Worm (Caenorhabditis elegans) whole organism, early embryonic: ENCODE measurements around the gene tbc-9.
"Not testable (repeated sequence)": the region's sequence is repeated elsewhere in the genome, so short reads cannot be mapped to it uniquely, and the experiment has no call there.

ENCODE experiments used
- B0310.2 ChIP-seq: sonication (generic microtip); optimal IDR thresholded peaks from 2 replicates; lab custom pipeline; 2016; ENCODE audit warnings: mild to moderate bottlenecking, missing genetic modification characterization, missing compliant biosample characterization
- F13C5.2 ChIP-seq: sonication (generic microtip); optimal IDR thresholded peaks from 2 replicates; lab custom pipeline; 2017; ENCODE audit warnings: mild to moderate bottlenecking, missing genetic modification characterization, inconsistent platforms, missing compliant biosample characterization
- aly-1 ChIP-seq: sonication (generic microtip); optimal IDR thresholded peaks from 2 replicates; lab custom pipeline; 2016; ENCODE audit warnings: missing genetic modification characterization, missing compliant biosample characterization
- ama-1 ChIP-seq: fragments of 150-350 bp; optimal IDR thresholded peaks from 2 replicates; lab custom pipeline; 2014
- ceh-13 ChIP-seq: fragments of 200-800 bp; sonication (Bioruptor generic); optimal IDR thresholded peaks from 2 replicates; lab custom pipeline; 2018; ENCODE audit warnings: mild to moderate bottlenecking, missing genetic modification characterization, missing compliant biosample characterization
- ceh-36 ChIP-seq: sonication (generic microtip); optimal IDR thresholded peaks from 2 replicates; lab custom pipeline; 2016; ENCODE audit warnings: missing genetic modification characterization, inconsistent platforms, missing compliant biosample characterization
- ets-7 ChIP-seq: sonication (generic microtip); optimal IDR thresholded peaks from 2 replicates; lab custom pipeline; 2016; ENCODE audit warnings: missing genotype, missing genetic modification characterization, missing compliant biosample characterization
- flt-1 ChIP-seq: fragments of 200-800 bp; sonication (Bioruptor generic); IDR thresholded peaks from 2 replicates; pipeline ENCODE4 v1.3.6; 2022; ENCODE audit warnings: missing genetic modification characterization, missing compliant biosample characterization
- hmbx-1 ChIP-seq: sonication (generic microtip); optimal IDR thresholded peaks from 2 replicates; lab custom pipeline; 2016; ENCODE audit warnings: mild to moderate bottlenecking, missing genetic modification characterization, missing compliant biosample characterization
- hmg-4 ChIP-seq: fragments of 200-800 bp; sonication (Bioruptor generic); optimal IDR thresholded peaks from 2 replicates; lab custom pipeline; 2018; ENCODE audit warnings: mild to moderate bottlenecking, missing genetic modification characterization, missing compliant biosample characterization
- hnd-1 ChIP-seq: sonication (generic microtip); optimal IDR thresholded peaks from 2 replicates; lab custom pipeline; 2016; ENCODE audit warnings: missing genetic modification characterization, missing compliant biosample characterization
- pes-1 ChIP-seq: fragments of 200-800 bp; sonication (Bioruptor generic); IDR thresholded peaks from 2 replicates; pipeline ENCODE4 v1.3.6; 2022; ENCODE audit warnings: missing genetic modification reagents, missing genetic modification characterization, missing compliant biosample characterization
- scrt-1 ChIP-seq: fragments of 200-800 bp; sonication (Bioruptor generic); IDR thresholded peaks from 2 replicates; pipeline ENCODE4 v1.3.6; 2022; ENCODE audit warnings: missing genetic modification characterization, missing compliant biosample characterization
- sea-1 ChIP-seq: fragments of 200-800 bp; sonication (Bioruptor generic); conservative IDR thresholded peaks from 2 replicates; pipeline ENCODE4 v1.3.6; 2022; ENCODE audit warnings: missing genetic modification characterization, missing compliant biosample characterization
- tbx-11 ChIP-seq: fragments of 200-800 bp; sonication (Bioruptor generic); IDR thresholded peaks from 2 replicates; pipeline ENCODE4 v1.3.6; 2022; ENCODE audit warnings: missing genetic modification characterization, missing compliant biosample characterization
- tbx-37 ChIP-seq: fragments of 200-800 bp; sonication (Bioruptor generic); conservative IDR thresholded peaks from 2 replicates; pipeline ENCODE4 v1.3.6; 2022; ENCODE audit warnings: missing genetic modification reagents, missing genetic modification characterization, missing compliant biosample characterization
- tra-4 ChIP-seq: sonication (generic microtip); optimal IDR thresholded peaks from 2 replicates; lab custom pipeline; 2017; ENCODE audit warnings: missing genetic modification characterization, missing compliant biosample characterization

Gene tbc-9

ce11 chrIV:13460876-13461275, 41.8 kb downstream of the tbc-9 start, which contains the start of gene Y38H8A.12:
Y38H8A.12 (minus strand) TSS chrIV:13460976.
- TF ChIP-seq F13C5.2 (tag; lab: Kevin White, UChicago) (no peak), tbx-37 (no peak), B0310.2 (tag; lab: Kevin White, UChicago) (no peak), hmbx-1 (tag; lab: Kevin White, UChicago) (no peak), tbx-11 (GFP tag; lab: Robert Waterston, UW) (no peak), flt-1 (GFP tag; lab: Robert Waterston, UW) (no peak), hnd-1 (tag; lab: Kevin White, UChicago) (no peak), sea-1 (GFP tag; lab: Robert Waterston, UW) (no peak), ceh-13 (GFP tag; lab: Kevin White, UChicago) (no peak), aly-1 (tag; lab: Kevin White, UChicago) (no peak), ama-1 (lab: Kevin White, UChicago) (no peak), ceh-36 (tag; lab: Kevin White, UChicago) (no peak), tra-4 (tag; lab: Kevin White, UChicago) (no peak), hmg-4 (GFP tag; lab: Kevin White, UChicago) (no peak), scrt-1 (GFP tag; lab: Robert Waterston, UW) (no peak), pes-1 (no peak)

DNA sequence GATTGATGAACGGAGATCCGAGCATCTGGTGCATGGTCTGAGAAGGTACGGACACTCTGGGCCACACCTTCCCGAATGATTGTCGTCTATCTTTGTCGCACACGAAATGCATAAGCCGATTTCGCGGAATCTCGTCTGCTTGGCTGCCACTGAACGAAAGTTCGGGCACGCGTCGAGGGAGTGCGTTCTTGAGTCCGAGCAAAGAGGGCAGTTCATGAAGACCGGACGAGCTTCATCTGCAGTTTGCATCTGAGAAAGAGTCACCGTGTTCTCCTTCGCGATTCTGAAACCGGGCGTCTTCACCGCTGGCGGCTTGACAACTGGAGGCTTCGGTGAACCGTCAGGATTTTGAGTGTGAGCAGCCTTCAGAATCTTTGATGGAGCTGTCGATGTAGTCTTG, 44.4 kb downstream of the tbc-9 start:
- TF ChIP-seq scrt-1 (GFP tag; lab: Robert Waterston, UW), result 0 out of 2 replicates have a peak, but pooled peaks have one; percentile 5
- no peak for TF ChIP-seq ama-1 (lab: Kevin White, UChicago)

- no peak for TF ChIP-seq ceh-13 (GFP tag; lab: Kevin White, UChicago)
- TF ChIP-seq tbx-37, result no peak
- no peak for TF ChIP-seq B0310.2 (tag; lab: Kevin White, UChicago)
- no peak for TF ChIP-seq pes-1
- no peak for TF ChIP-seq ceh-36 (tag; lab: Kevin White, UChicago)
- TF ChIP-seq hmbx-1 (tag; lab: Kevin White, UChicago), result no peak
- TF ChIP-seq scrt-1 (GFP tag; lab: Robert Waterston, UW), result no peak
- no peak for TF ChIP-seq flt-1 (GFP tag; lab: Robert Waterston, UW)
- no peak for TF ChIP-seq ama-1 (lab: Kevin White, UChicago)
- no peak for TF ChIP-seq tbx-11 (GFP tag; lab: Robert Waterston, UW)
- no peak for TF ChIP-seq aly-1 (tag; lab: Kevin White, UChicago)
- TF ChIP-seq hmg-4 (GFP tag; lab: Kevin White, UChicago), result no peak
- TF ChIP-seq sea-1 (GFP tag; lab: Robert Waterston, UW), result no peak
- no peak for TF ChIP-seq ets-7
- no peak for TF ChIP-seq tra-4 (tag; lab: Kevin White, UChicago)
- TF ChIP-seq F13C5.2 (tag; lab: Kevin White, UChicago), result no peak
These were observed 45.8 kb downstream of the tbc-9 start for ce11 chrIV:13456893-13457292.

DNA sequence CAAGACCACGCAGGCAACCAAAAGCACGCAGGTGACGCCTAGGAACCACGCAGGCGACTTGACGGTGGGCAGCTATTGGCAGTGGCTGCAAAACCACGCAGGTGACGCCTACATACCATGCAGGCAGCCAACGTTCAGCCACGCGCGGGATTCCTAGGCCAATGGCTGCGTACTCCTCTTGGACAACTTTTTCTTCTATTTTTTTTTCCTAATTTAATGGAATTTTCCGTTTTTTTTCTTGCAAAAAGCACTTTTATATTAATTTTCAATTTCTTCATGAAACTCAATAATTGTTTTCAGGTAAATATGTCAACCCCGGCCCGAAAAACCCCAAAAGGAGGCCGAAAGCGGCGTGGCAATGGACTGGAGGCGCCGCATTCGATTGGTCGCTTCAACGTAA, 47.5 kb downstream of the tbc-9 start, which contains the start of gene Y38H8A.7:
Gene Y38H8A.7, plus strand, starts transcription at position 301 of the 400 bp plus-strand sequence.
- TF ChIP-seq pes-1; tra-4 (tag; lab: Kevin White, UChicago); F13C5.2 (tag; lab: Kevin White, UChicago): not testable (repeated sequence)

ce11 chrIV:13454698-13455097, 48.0 kb downstream of the tbc-9 start, which contains the start of gene uso-1:
uso-1 (minus strand) TSS chrIV:13454798.
- no peak for TF ChIP-seq flt-1 (GFP tag; lab: Robert Waterston, UW)
- TF ChIP-seq hmbx-1 (tag; lab: Kevin White, UChicago), result no peak
- no peak for TF ChIP-seq hmg-4 (GFP tag; lab: Kevin White, UChicago)
- no peak for TF ChIP-seq hnd-1 (tag; lab: Kevin White, UChicago)
- no peak for TF ChIP-seq ama-1 (lab: Kevin White, UChicago)
- TF ChIP-seq ets-7, result no peak
- TF ChIP-seq scrt-1 (GFP tag; lab: Robert Waterston, UW), result no peak
- TF ChIP-seq ceh-13 (GFP tag; lab: Kevin White, UChicago), result no peak
- TF ChIP-seq sea-1 (GFP tag; lab: Robert Waterston, UW), result no peak
- no peak for TF ChIP-seq B0310.2 (tag; lab: Kevin White, UChicago)
- no peak for TF ChIP-seq F13C5.2 (tag; lab: Kevin White, UChicago)
- no peak for TF ChIP-seq tbx-11 (GFP tag; lab: Robert Waterston, UW)
- TF ChIP-seq ceh-36 (tag; lab: Kevin White, UChicago), result no peak
- TF ChIP-seq tbx-37, result no peak
- no peak for TF ChIP-seq aly-1 (tag; lab: Kevin White, UChicago)

DNA sequence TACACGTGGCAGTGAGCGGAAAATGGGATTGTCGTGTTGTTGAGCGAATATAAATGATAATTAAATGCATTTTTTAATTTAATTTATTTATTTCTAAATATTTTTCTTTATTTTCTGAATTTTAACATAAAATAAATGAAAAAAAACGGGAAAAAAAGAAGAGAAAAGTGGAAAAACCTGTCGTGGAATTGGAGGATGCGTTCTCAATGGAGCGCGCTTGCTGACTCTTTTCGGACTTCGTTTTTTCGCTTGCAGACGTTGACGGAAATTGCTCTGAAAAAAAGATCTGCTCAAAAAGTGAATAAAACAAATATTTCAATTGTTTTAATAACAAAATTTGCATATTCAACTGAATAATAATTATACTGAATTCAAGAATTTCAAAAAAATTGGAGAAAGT, 49.1 kb downstream of the tbc-9 start:
- no peak for TF ChIP-seq ama-1 (lab: Kevin White, UChicago)
- no peak for TF ChIP-seq flt-1 (GFP tag; lab: Robert Waterston, UW)
- TF ChIP-seq pes-1, result no peak
- TF ChIP-seq B0310.2 (tag; lab: Kevin White, UChicago), result no peak
- no peak for TF ChIP-seq ceh-13 (GFP tag; lab: Kevin White, UChicago)
- no peak for TF ChIP-seq sea-1 (GFP tag; lab: Robert Waterston, UW)
- no peak for TF ChIP-seq hmbx-1 (tag; lab: Kevin White, UChicago)
- no peak for TF ChIP-seq hmg-4 (GFP tag; lab: Kevin White, UChicago)
- no peak for TF ChIP-seq tra-4 (tag; lab: Kevin White, UChicago)
- no peak for TF ChIP-seq hnd-1 (tag; lab: Kevin White, UChicago)
- TF ChIP-seq F13C5.2 (tag; lab: Kevin White, UChicago), result no peak

DNA sequence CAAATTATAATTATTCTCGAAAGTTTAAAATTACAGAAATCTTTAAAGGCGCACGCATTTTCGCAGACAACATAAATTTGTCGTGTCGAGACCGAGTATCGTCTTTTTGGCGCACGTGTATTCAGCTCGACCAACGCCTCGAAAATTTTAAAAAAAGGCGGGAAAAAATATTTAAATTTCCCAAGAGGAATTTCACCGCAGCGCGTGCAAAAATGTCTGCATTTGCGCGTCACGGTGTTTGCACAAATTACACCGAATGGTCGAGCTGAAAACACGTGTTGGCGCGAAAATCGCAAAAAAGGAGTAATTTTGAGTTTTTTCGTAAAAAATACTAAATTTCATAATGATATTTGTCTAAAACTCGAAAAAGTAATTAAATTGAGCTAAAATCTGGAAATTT, 51.9 kb downstream of the tbc-9 start:
- TF ChIP-seq tbx-11 (GFP tag; lab: Robert Waterston, UW) (no peak), pes-1 (0 out of 2 replicates have a peak, but pooled peaks have one; percentile 11)

ce11 chrIV:13445275-13445674, 57.4 kb downstream of the tbc-9 start, which contains the start of gene mam-3:
mam-3 (minus strand) TSS chrIV:13445375.
- TF ChIP-seq ets-7 (no peak), F13C5.2 (tag; lab: Kevin White, UChicago) (no peak), scrt-1 (GFP tag; lab: Robert Waterston, UW) (no peak), hnd-1 (tag; lab: Kevin White, UChicago) (no peak), tra-4 (tag; lab: Kevin White, UChicago) (no peak), sea-1 (GFP tag; lab: Robert Waterston, UW) (no peak), ceh-36 (tag; lab: Kevin White, UChicago) (no peak), tbx-11 (GFP tag; lab: Robert Waterston, UW) (no peak), hmg-4 (GFP tag; lab: Kevin White, UChicago) (no peak), flt-1 (GFP tag; lab: Robert Waterston, UW) (no peak), B0310.2 (tag; lab: Kevin White, UChicago) (no peak), aly-1 (tag; lab: Kevin White, UChicago) (no peak), hmbx-1 (tag; lab: Kevin White, UChicago) (no peak), tbx-37 (no peak), pes-1 (no peak), ceh-13 (GFP tag; lab: Kevin White, UChicago) (no peak), ama-1 (lab: Kevin White, UChicago) (no peak)
